Worm (Caenorhabditis elegans): ENCODE results near the gene C42D4.18.

The C42D4.18 gene

DNA sequence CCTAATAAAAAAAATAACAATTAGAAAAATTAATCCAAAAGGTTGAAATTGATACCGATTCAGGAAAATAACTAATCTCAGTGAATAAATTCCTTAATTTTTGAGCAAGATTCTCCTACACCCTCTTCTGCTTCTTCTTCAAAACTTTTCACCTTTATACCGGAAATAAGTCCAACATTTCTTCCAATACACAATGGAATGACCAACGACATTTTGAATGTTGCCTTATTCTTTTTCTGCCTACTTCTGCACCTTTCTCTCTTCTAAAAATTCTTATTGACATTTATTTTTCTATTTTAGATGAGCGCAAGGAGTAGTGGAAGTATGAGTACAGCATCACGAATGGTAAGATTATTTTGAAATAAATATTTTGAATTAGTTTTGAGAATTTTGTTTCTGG lies 30.3 kb downstream of the C42D4.18 start, which contains the start of gene unc-8:
Gene unc-8, plus strand, starts transcription at position 301 of the 400 bp plus-strand sequence.
- TF ChIP-seq ama-1 (optimal IDR thresholded peaks at IDR 0.05) (no peak), pes-1 (GFP tag; IDR thresholded peaks at IDR 0.05) (no peak), F13C5.2 (tag; optimal IDR thresholded peaks at IDR 0.05) (no peak), tbx-11 (GFP tag; IDR thresholded peaks at IDR 0.05) (no peak), ceh-36 (tag; optimal IDR thresholded peaks at IDR 0.05) (no peak), hmbx-1 (tag; optimal IDR thresholded peaks at IDR 0.05) (no peak), B0310.2 (tag; optimal IDR thresholded peaks at IDR 0.05) (no peak), ceh-13 (GFP tag; optimal IDR thresholded peaks at IDR 0.05) (no peak), tra-4 (tag; optimal IDR thresholded peaks at IDR 0.05) (no peak), aly-1 (tag; optimal IDR thresholded peaks at IDR 0.05) (no peak), hmg-4 (GFP tag; optimal IDR thresholded peaks at IDR 0.05) (no peak)

DNA sequence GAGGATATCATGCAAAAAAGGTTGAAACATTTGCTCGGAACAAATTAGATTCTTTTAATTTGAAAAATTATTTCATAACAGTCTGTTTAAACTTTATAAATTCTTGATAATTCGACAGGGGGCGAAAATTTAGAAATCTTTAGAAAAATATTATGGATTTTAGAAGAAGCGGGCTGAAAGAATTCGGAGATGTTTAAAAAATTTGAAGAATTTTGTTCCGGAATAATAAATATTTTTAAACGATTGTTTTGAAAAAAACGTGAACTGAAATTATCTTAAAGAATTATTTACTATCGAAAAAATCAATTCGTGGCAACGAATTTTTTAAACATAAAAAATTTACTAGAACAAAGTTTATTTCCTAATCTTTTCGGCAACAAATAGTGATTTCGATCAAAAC lies 37.1 kb downstream of the C42D4.18 start, which contains the start of gene R13A1.3:
Gene R13A1.3, plus strand, starts transcription at position 301 of the 400 bp plus-strand sequence.
- TF ChIP-seq tra-4 (tag; optimal IDR thresholded peaks at IDR 0.05) (no peak), hnd-1 (tag; optimal IDR thresholded peaks at IDR 0.05) (no peak), F13C5.2 (tag; optimal IDR thresholded peaks at IDR 0.05) (no peak), scrt-1 (GFP tag; IDR thresholded peaks at IDR 0.05) (no peak), ama-1 (optimal IDR thresholded peaks at IDR 0.05) (no peak), flt-1 (GFP tag; IDR thresholded peaks at IDR 0.05) (no peak), aly-1 (tag; optimal IDR thresholded peaks at IDR 0.05) (no peak), hmg-4 (GFP tag; optimal IDR thresholded peaks at IDR 0.05) (no peak), ceh-13 (GFP tag; optimal IDR thresholded peaks at IDR 0.05) (no peak), tbx-37 (GFP tag; conservative IDR thresholded peaks at IDR 0.05) (no peak), pes-1 (GFP tag; IDR thresholded peaks at IDR 0.05) (no peak), hmbx-1 (tag; optimal IDR thresholded peaks at IDR 0.05) (no peak)

DNA sequence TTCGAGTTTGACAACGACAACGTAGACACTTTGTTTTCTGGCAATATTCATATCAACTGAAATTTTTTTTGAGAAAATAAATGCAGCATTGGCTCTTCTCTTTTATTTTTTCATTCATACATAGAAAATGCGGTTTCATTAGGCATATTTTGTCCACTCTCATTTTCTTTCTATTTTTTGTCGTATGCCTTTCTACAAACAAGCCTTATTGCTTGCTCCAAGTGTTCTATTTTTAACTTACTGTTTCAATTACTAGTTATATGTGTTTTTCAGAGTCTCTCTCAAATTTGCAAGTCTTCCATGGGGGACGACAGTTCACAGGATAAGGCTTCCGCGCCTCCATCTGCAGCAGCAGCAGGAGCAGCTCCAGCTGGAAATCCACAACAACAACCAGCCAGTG lies 39.4 kb downstream of the C42D4.18 start, which contains the start of gene kcc-1:
Gene kcc-1, plus strand, starts transcription at position 301 of the 400 bp plus-strand sequence.
- no peak for TF ChIP-seq B0310.2 (tag; optimal IDR thresholded peaks at IDR 0.05)
- no peak for TF ChIP-seq hmg-4 (GFP tag; optimal IDR thresholded peaks at IDR 0.05)
- no peak for TF ChIP-seq sea-1 (GFP tag; conservative IDR thresholded peaks at IDR 0.05)
- TF ChIP-seq ceh-36 (tag; optimal IDR thresholded peaks at IDR 0.05): no peak
- no peak for TF ChIP-seq hmbx-1 (tag; optimal IDR thresholded peaks at IDR 0.05)
- no peak for TF ChIP-seq tbx-11 (GFP tag; IDR thresholded peaks at IDR 0.05)
- no peak for TF ChIP-seq ets-7 (tag; optimal IDR thresholded peaks at IDR 0.05)
- no peak for TF ChIP-seq pes-1 (GFP tag; IDR thresholded peaks at IDR 0.05)
- TF ChIP-seq tra-4 (tag; optimal IDR thresholded peaks at IDR 0.05): no peak
- TF ChIP-seq flt-1 (GFP tag; IDR thresholded peaks at IDR 0.05): no peak
- TF ChIP-seq ceh-13 (GFP tag; optimal IDR thresholded peaks at IDR 0.05): no peak
- TF ChIP-seq tbx-37 (GFP tag; conservative IDR thresholded peaks at IDR 0.05): no peak
- TF ChIP-seq F13C5.2 (tag; optimal IDR thresholded peaks at IDR 0.05): no peak
- no peak for TF ChIP-seq scrt-1 (GFP tag; IDR thresholded peaks at IDR 0.05)
- no peak for TF ChIP-seq hnd-1 (tag; optimal IDR thresholded peaks at IDR 0.05)
- TF ChIP-seq ama-1 (optimal IDR thresholded peaks at IDR 0.05): no peak
- TF ChIP-seq aly-1 (tag; optimal IDR thresholded peaks at IDR 0.05): no peak

DNA sequence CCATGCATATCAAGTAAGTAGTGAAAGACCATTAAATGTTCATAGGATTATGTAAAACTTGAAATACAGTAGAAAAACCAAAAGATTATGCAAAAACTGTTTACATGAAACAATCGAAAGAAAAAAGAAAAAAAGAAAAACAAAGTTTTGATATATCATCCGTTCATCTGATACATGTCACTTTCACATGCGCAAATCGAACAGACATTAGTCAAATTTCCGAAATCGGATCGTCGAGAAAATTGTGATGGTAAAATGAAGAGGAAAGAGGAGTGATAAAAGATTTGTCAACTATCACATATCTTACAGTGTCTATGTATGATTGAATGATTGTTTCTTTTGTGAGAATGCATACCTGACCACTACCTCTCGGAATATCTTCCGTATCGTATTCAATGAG lies 42.4 kb downstream of the C42D4.18 start:
- no peak for TF ChIP-seq F13C5.2 (tag; optimal IDR thresholded peaks at IDR 0.05)

DNA sequence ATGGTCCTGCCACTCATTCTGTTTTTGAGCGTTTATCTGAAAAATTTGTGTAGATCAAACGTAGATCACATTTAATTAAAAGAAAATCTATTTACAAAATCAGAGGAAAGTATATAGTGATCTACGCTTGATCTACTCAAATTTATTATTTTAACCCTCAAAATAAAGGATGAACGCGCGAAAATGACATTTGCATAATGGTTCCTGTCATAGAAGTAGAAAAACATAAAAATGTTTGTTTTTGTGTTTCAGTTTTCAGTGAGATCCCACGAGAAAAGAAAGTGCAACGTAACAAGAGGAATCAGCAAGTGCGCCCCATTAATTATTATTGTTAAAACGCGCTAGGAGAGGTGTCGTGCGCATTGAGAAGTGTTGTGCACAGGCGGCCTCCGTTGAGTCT lies 44.7 kb downstream of the C42D4.18 start:
- TF ChIP-seq F13C5.2 (tag; optimal IDR thresholded peaks at IDR 0.05) (no peak), pes-1 (GFP tag; IDR thresholded peaks at IDR 0.05) (no peak), hmg-4 (GFP tag; optimal IDR thresholded peaks at IDR 0.05) (no peak), aly-1 (tag; optimal IDR thresholded peaks at IDR 0.05) (no peak)

DNA sequence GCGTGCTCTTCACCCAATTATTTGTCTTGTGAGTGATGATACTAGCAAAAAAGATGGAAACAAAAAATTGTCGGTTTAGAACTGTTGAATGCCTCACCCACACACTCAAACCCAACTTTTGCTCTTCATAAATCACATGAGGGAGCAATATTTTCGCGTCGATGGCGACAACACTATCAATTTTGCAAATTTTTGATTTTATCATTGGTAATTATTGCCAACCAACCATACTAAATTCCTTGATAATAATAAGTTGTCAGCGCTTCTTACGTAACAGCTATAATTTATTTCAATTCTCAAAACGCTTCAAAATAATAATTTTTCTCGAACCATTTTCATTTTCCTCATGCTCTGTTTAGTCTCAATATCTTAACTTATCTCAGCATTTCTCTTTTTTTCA lies 46.2 kb downstream of the C42D4.18 start:
- TF ChIP-seq pes-1 (GFP tag; IDR thresholded peaks at IDR 0.05) (no peak), tra-4 (tag; optimal IDR thresholded peaks at IDR 0.05) (no peak), hmg-4 (GFP tag; optimal IDR thresholded peaks at IDR 0.05) (no peak), B0310.2 (tag; optimal IDR thresholded peaks at IDR 0.05) (no peak)

DNA sequence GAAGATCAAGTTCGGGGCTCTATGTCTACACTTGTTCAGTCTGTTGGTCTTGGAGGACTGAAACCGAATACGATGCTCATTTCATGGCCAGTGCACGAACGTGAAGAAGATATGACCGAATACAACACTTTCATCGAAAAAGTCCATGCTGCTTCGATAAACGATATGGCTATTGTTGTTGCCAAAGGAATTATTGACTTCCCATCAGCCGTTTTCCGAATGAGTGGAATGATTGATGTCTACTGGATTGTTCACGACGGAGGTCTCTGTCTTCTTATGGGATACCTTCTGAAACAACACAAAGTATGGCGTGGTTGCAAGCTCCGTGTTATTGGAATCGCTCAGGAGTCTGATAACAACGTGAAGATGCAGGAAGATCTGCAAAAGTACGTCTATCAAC lies 49.6 kb downstream of the C42D4.18 start:
- TF ChIP-seq hmbx-1 (tag; optimal IDR thresholded peaks at IDR 0.05) (no peak), tbx-11 (GFP tag; IDR thresholded peaks at IDR 0.05) (no peak), aly-1 (tag; optimal IDR thresholded peaks at IDR 0.05) (no peak), B0310.2 (tag; optimal IDR thresholded peaks at IDR 0.05) (no peak), tra-4 (tag; optimal IDR thresholded peaks at IDR 0.05) (no peak), ets-7 (tag; optimal IDR thresholded peaks at IDR 0.05) (no peak), scrt-1 (GFP tag; IDR thresholded peaks at IDR 0.05) (no peak), hmg-4 (GFP tag; optimal IDR thresholded peaks at IDR 0.05) (no peak), ceh-13 (GFP tag; optimal IDR thresholded peaks at IDR 0.05) (no peak), F13C5.2 (tag; optimal IDR thresholded peaks at IDR 0.05) (no peak), flt-1 (GFP tag; IDR thresholded peaks at IDR 0.05) (no peak), pes-1 (GFP tag; IDR thresholded peaks at IDR 0.05) (no peak), ceh-36 (tag; optimal IDR thresholded peaks at IDR 0.05) (no peak), ama-1 (optimal IDR thresholded peaks at IDR 0.05) (no peak), hnd-1 (tag; optimal IDR thresholded peaks at IDR 0.05) (no peak)
